Fruit fly (Drosophila melanogaster): ENCODE results near the gene OtopLa.

Gene OtopLa

dm6 chrX:5696436-5697022, 48.2 kb upstream of the OtopLa start (continued):
- TF ChIP-seq CG15479 (GFP tag; optimal IDR thresholded peaks at IDR 0.05) (peak; percentile 61), CG6765 (GFP tag; optimal IDR thresholded peaks at IDR 0.05) (peak; percentile 69), ci (GFP tag; IDR thresholded peaks at IDR 0.05) (peak; percentile 99), Hmx (GFP tag; optimal IDR thresholded peaks at IDR 0.05) (peak; percentile 91), CG12299 (tag; optimal IDR thresholded peaks at IDR 0.05) (peak; percentile 79), HLHmδ (GFP tag; optimal IDR thresholded peaks at IDR 0.05) (peak; percentile 58), CG12391 (tag; optimal IDR thresholded peaks at IDR 0.05) (peak; percentile 92), zfh2 (GFP tag; optimal IDR thresholded peaks at IDR 0.05) (peak; percentile 92), CrebB (tag; optimal IDR thresholded peaks at IDR 0.05) (peak; percentile 93), Xbp1 (GFP tag; optimal IDR thresholded peaks at IDR 0.05) (peak; percentile 97), Atf-2 (GFP tag; optimal IDR thresholded peaks at IDR 0.05) (peak; percentile 97), CG31388 (GFP tag; optimal IDR thresholded peaks at IDR 0.05) (peak; percentile 92), unpg (GFP tag; optimal IDR thresholded peaks at IDR 0.05) (peak; percentile 95), E2f1 (GFP tag; IDR thresholded peaks at IDR 0.05) (peak; percentile 94), ase (GFP tag; IDR thresholded peaks at IDR 0.05) (peak; percentile 94), gsb (GFP tag; IDR thresholded peaks at IDR 0.05) (peak; percentile 87), Blimp-1 (GFP tag; optimal IDR thresholded peaks at IDR 0.05) (peak; percentile 92), YL-1 (GFP tag; optimal IDR thresholded peaks at IDR 0.05) (peak; percentile 85), Taf1 (GFP tag; IDR thresholded peaks at IDR 0.05) (peak; percentile 63; the same call in 1 of the 2 replicates), Ssrp (tag; optimal IDR thresholded peaks at IDR 0.05) (peak; percentile 96), CG6854 (GFP tag; optimal IDR thresholded peaks at IDR 0.05) (peak; percentile 86), vfl (GFP tag; optimal IDR thresholded peaks at IDR 0.05) (peak; percentile 91), grau (tag; optimal IDR thresholded peaks at IDR 0.05) (peak; percentile 66), ssp (GFP tag; IDR thresholded peaks at IDR 0.05) (peak; percentile 85), CG6175 (GFP tag; IDR thresholded peaks at IDR 0.05) (peak; percentile 87), sr (GFP tag; IDR thresholded peaks at IDR 0.05) (peak; percentile 91), CG8944 (GFP tag; optimal IDR thresholded peaks at IDR 0.05) (peak; percentile 98), CG15011 (GFP tag; optimal IDR thresholded peaks at IDR 0.05) (peak; percentile 84), dm (GFP tag; optimal IDR thresholded peaks at IDR 0.05) (peak; percentile 96), CG10462 (GFP tag; optimal IDR thresholded peaks at IDR 0.05) (peak; percentile 97), CG9932 (GFP tag; IDR thresholded peaks at IDR 0.05) (peak; percentile 82), btn (GFP tag; optimal IDR thresholded peaks at IDR 0.05) (peak; percentile 97), bigmax (GFP tag; optimal IDR thresholded peaks at IDR 0.05) (peak; percentile 48), tin (GFP tag; optimal IDR thresholded peaks at IDR 0.05) (peak; percentile 98), CHES-1-like (GFP tag; optimal IDR thresholded peaks at IDR 0.05) (peak; percentile 98), CG2875 (GFP tag; optimal IDR thresholded peaks at IDR 0.05) (peak; percentile 95), CG43689 (GFP tag; IDR thresholded peaks at IDR 0.05) (peak; percentile 94), fru (optimal IDR thresholded peaks at IDR 0.05) (no peak), E2f2 (GFP tag; IDR thresholded peaks at IDR 0.05) (peak; percentile 77; the same call in 1 of the 2 replicates), CG13287 (GFP tag; IDR thresholded peaks at IDR 0.05; ENCODE audit: partially characterized antibody) (no peak), CG7928 (GFP tag; optimal IDR thresholded peaks at IDR 0.05) (peak; percentile 66), grn (GFP tag; optimal IDR thresholded peaks at IDR 0.05) (peak; percentile 99), HLH4C (GFP tag; IDR thresholded peaks at IDR 0.05; ENCODE audit: partially characterized antibody) (no peak), fu2 (GFP tag; optimal IDR thresholded peaks at IDR 0.05) (peak; percentile 94), MTF-1 (GFP tag; optimal IDR thresholded peaks at IDR 0.05; ENCODE audit: borderline replicate concordance) (peak; percentile 87), CkIIα-i1 (GFP tag; IDR thresholded peaks at IDR 0.05) (peak; percentile 89), Vsx1 (GFP tag; optimal IDR thresholded peaks at IDR 0.05) (peak; percentile 80), CG16813 (GFP tag; IDR thresholded peaks at IDR 0.05; ENCODE audit: partially characterized antibody) (no peak), CG5953 (GFP tag; IDR thresholded peaks at IDR 0.05) (peak; percentile 96), Hand (GFP tag; optimal IDR thresholded peaks at IDR 0.05) (peak; percentile 85)
